Fruit fly (Drosophila melanogaster) whole organism, prepupa: ENCODE results near the gene CG14034.

Experiments
- CG10669 ChIP-seq: fragments of 200-800 bp; sonication (Bioruptor generic); optimal IDR thresholded peaks from 3 replicates; lab custom pipeline; 2018; ENCODE audit warnings: missing biosample characterization, mild to moderate bottlenecking, missing genetic modification characterization, moderate library complexity
- CG11762 ChIP-seq: fragments of 200-800 bp; sonication (Bioruptor generic); optimal IDR thresholded peaks from 3 replicates; lab custom pipeline; 2016; ENCODE audit warnings: missing biosample characterization, missing genetic modification characterization; ENCODE audit not compliant: insufficient read depth
- CG3919 ChIP-seq: fragments of 200-800 bp; sonication (Bioruptor generic); optimal IDR thresholded peaks from 3 replicates; lab custom pipeline; 2016; ENCODE audit warnings: missing biosample characterization, missing genetic modification characterization
- CG6854 ChIP-seq: fragments of 200-800 bp; sonication (Bioruptor generic); optimal IDR thresholded peaks from 2 replicates; lab custom pipeline; 2017; ENCODE audit warnings: missing biosample characterization, mild to moderate bottlenecking, missing genetic modification characterization
- Hr38 ChIP-seq: sonication (Bioruptor generic); optimal IDR thresholded peaks from 2 replicates; lab custom pipeline; 2016; ENCODE audit warnings: missing biosample characterization, missing genetic modification characterization
- OdsH ChIP-seq: fragments of 200-800 bp; sonication (Bioruptor generic); optimal IDR thresholded peaks from 3 replicates; lab custom pipeline; 2016; ENCODE audit warnings: missing biosample characterization, missing genetic modification characterization
- Smox ChIP-seq: fragments of 200-800 bp; sonication (Bioruptor generic); optimal IDR thresholded peaks from 3 replicates; lab custom pipeline; 2016; ENCODE audit warnings: missing biosample characterization, missing genetic modification characterization

- TF ChIP-seq CG10669 (GFP tag; lab: Kevin White, UChicago): peak; percentile 90
- TF ChIP-seq Hr38 (GFP tag; lab: Kevin White, UChicago): no peak
- peak; percentile 85 for TF ChIP-seq CG11762
- peak; percentile 91 for TF ChIP-seq OdsH (GFP tag; lab: Kevin White, UChicago)
- peak; percentile 97 for TF ChIP-seq Smox (GFP tag; lab: Kevin White, UChicago)
- TF ChIP-seq CG3919 (GFP tag; lab: Kevin White, UChicago): peak; percentile 96
- TF ChIP-seq CG6854 (GFP tag; lab: Kevin White, UChicago): peak; percentile 94
These were observed 37.9 kb upstream of the CG14034 start for dm6 chr2L:5254105-5254711.
